Worm (Caenorhabditis elegans): ENCODE data around the gene grl-23.

The grl-23 gene

ce11 chrV:12549604-12550003, 27.1 kb downstream of the grl-23 start:
- TF ChIP-seq crh-2 (tag; optimal IDR thresholded peaks at IDR 0.05) (no peak), mab-5 (tag; optimal IDR thresholded peaks at IDR 0.05) (no peak), lin-11 (tag; optimal IDR thresholded peaks at IDR 0.05) (no peak), skn-1 (tag; optimal IDR thresholded peaks at IDR 0.05) (no peak), mdl-1 (tag; optimal IDR thresholded peaks at IDR 0.05) (no peak), blmp-1 (tag; optimal IDR thresholded peaks at IDR 0.05; ENCODE audit: insufficient read depth) (no peak), mbf-1 (tag; optimal IDR thresholded peaks at IDR 0.05) (no peak), sma-3 (GFP tag; optimal IDR thresholded peaks at IDR 0.05) (no peak), ama-1 (optimal IDR thresholded peaks at IDR 0.05) (peak; percentile 69), ceh-16 (tag; optimal IDR thresholded peaks at IDR 0.05) (no peak), ZK546.5 (tag; optimal IDR thresholded peaks at IDR 0.05) (no peak), nhr-129 (tag; optimal IDR thresholded peaks at IDR 0.05) (peak; percentile 1), nhr-77 (tag; optimal IDR thresholded peaks at IDR 0.05) (no peak), egl-27 (tag; optimal IDR thresholded peaks at IDR 0.05) (no peak), lsy-2 (tag; optimal IDR thresholded peaks at IDR 0.05) (no peak), nhr-6 (tag; optimal IDR thresholded peaks at IDR 0.05) (no peak)

- peak; percentile 79 for TF ChIP-seq sma-3 (GFP tag; optimal IDR thresholded peaks at IDR 0.05)
- peak; percentile 70 for TF ChIP-seq sma-9 (GFP tag; optimal IDR thresholded peaks at IDR 0.05)
- TF ChIP-seq sma-9 (tag; optimal IDR thresholded peaks at IDR 0.05): no peak
- peak; percentile 89 for TF ChIP-seq nhr-21 (tag; optimal IDR thresholded peaks at IDR 0.05)
- TF ChIP-seq ama-1 (optimal IDR thresholded peaks at IDR 0.05): peak; percentile 95
- peak in 1 of 2 experiments; percentile 29 for TF ChIP-seq lsy-2 (tag; optimal IDR thresholded peaks at IDR 0.05)
- no peak for TF ChIP-seq nhr-12 (tag; optimal IDR thresholded peaks at IDR 0.05)
- TF ChIP-seq ztf-4 (tag; optimal IDR thresholded peaks at IDR 0.05): no peak
- peak; percentile 1 for TF ChIP-seq gmeb-1 (tag; optimal IDR thresholded peaks at IDR 0.05)
- TF ChIP-seq nhr-129 (tag; optimal IDR thresholded peaks at IDR 0.05): peak; percentile 45
- peak; percentile 57 for TF ChIP-seq blmp-1 (tag; optimal IDR thresholded peaks at IDR 0.05; ENCODE audit: insufficient read depth)
- no peak for TF ChIP-seq Y55F3AM.14 (GFP tag; optimal IDR thresholded peaks at IDR 0.05)
- peak; percentile 38 for TF ChIP-seq nhr-25 (tag; optimal IDR thresholded peaks at IDR 0.05)
- TF ChIP-seq ceh-82 (tag; optimal IDR thresholded peaks at IDR 0.05): no peak
Measured at ce11 chrV:12548830-12549229, 27.9 kb downstream of the grl-23 start.

ce11 chrV:12542683-12543319, 33.9 kb downstream of the grl-23 start:
- peak; percentile 45 for TF ChIP-seq fos-1 (tag; optimal IDR thresholded peaks at IDR 0.05)
- no peak for TF ChIP-seq aly-2 (tag; optimal IDR thresholded peaks at IDR 0.05)
- peak; percentile 37 for TF ChIP-seq nhr-25 (tag; optimal IDR thresholded peaks at IDR 0.05)
- no peak for TF ChIP-seq lin-13 (GFP tag; optimal IDR thresholded peaks at IDR 0.05)
- TF ChIP-seq unc-62 (GFP tag; optimal IDR thresholded peaks at IDR 0.05): no peak
- TF ChIP-seq mdl-1 (tag; optimal IDR thresholded peaks at IDR 0.05): no peak
- no peak for TF ChIP-seq crh-2 (tag; optimal IDR thresholded peaks at IDR 0.05)
- no peak for TF ChIP-seq zag-1 (tag; optimal IDR thresholded peaks at IDR 0.05)
- no peak for TF ChIP-seq ztf-11 (tag; optimal IDR thresholded peaks at IDR 0.05)
- TF ChIP-seq ceh-82 (tag; optimal IDR thresholded peaks at IDR 0.05): no peak
- no peak for TF ChIP-seq nhr-12 (tag; optimal IDR thresholded peaks at IDR 0.05)
- TF ChIP-seq peb-1 (tag; optimal IDR thresholded peaks at IDR 0.05): no peak
- peak; percentile 83 for TF ChIP-seq nhr-11 (tag; optimal IDR thresholded peaks at IDR 0.05)
- no peak for TF ChIP-seq nhr-77 (tag; optimal IDR thresholded peaks at IDR 0.05)
- TF ChIP-seq ztf-1 (GFP tag; conservative IDR thresholded peaks at IDR 0.05): no peak
- no peak for TF ChIP-seq nhr-23 (tag; optimal IDR thresholded peaks at IDR 0.05)
- TF ChIP-seq ceh-16 (tag; optimal IDR thresholded peaks at IDR 0.05): no peak
- TF ChIP-seq R02D3.7 (tag; optimal IDR thresholded peaks at IDR 0.05): no peak
- TF ChIP-seq snpc-4 (tag; optimal IDR thresholded peaks at IDR 0.05): no peak
- TF ChIP-seq mbf-1 (tag; optimal IDR thresholded peaks at IDR 0.05): no peak
- TF ChIP-seq elt-1 (tag; optimal IDR thresholded peaks at IDR 0.05): no peak
- TF ChIP-seq mab-5 (tag; optimal IDR thresholded peaks at IDR 0.05): no peak
- TF ChIP-seq skn-1 (tag; optimal IDR thresholded peaks at IDR 0.05): no peak
- no peak for TF ChIP-seq dmd-4 (tag; optimal IDR thresholded peaks at IDR 0.05)
- no peak for TF ChIP-seq nhr-237 (tag; optimal IDR thresholded peaks at IDR 0.05)
- no peak for TF ChIP-seq unc-39 (tag; optimal IDR thresholded peaks at IDR 0.05)
- TF ChIP-seq nhr-21 (tag; optimal IDR thresholded peaks at IDR 0.05): peak; percentile 60
- TF ChIP-seq unc-55 (GFP tag; optimal IDR thresholded peaks at IDR 0.05): no peak
- no peak for TF ChIP-seq Y55F3AM.14 (GFP tag; optimal IDR thresholded peaks at IDR 0.05)
- peak; percentile 48 for TF ChIP-seq blmp-1 (tag; optimal IDR thresholded peaks at IDR 0.05; ENCODE audit: insufficient read depth)
- peak in 1 of 2 experiments; percentile 43 for TF ChIP-seq lsy-2 (tag; optimal IDR thresholded peaks at IDR 0.05)
- TF ChIP-seq C34F6.9 (tag; optimal IDR thresholded peaks at IDR 0.05): no peak
